Worm (Caenorhabditis elegans) whole organism, midembryonic: Measurements from ENCODE around the gene gstk-1.

Experiments
- cog-1 ChIP-seq: sonication (generic microtip); optimal IDR thresholded peaks from 2 replicates; lab custom pipeline; 2016; ENCODE audit warnings: missing genetic modification characterization, missing compliant biosample characterization
- klf-2 ChIP-seq: fragments of 200-800 bp; sonication (Bioruptor generic); conservative IDR thresholded peaks from 2 replicates; pipeline ENCODE4 v1.3.6; 2022; ENCODE audit warnings: missing genetic modification reagents, missing genetic modification characterization, missing compliant biosample characterization

ce11 chrII:9621121-9621520, 35.4 kb upstream of the gstk-1 start:
- TF ChIP-seq cog-1: no peak
- no peak for TF ChIP-seq klf-2 (GFP tag; lab: Robert Waterston, UW)
